Worm (Caenorhabditis elegans) whole organism, L1 larva: ENCODE measurements around the gene his-59.

Experiments
- ama-1 ChIP-seq: fragments of 150-350 bp; optimal IDR thresholded peaks from 2 replicates; lab custom pipeline; 2014
- nhr-12 ChIP-seq: sonication (generic microtip); optimal IDR thresholded peaks from 2 replicates; lab custom pipeline; 2017; ENCODE audit warnings: missing biosample characterization, missing genetic modification characterization

DNA sequence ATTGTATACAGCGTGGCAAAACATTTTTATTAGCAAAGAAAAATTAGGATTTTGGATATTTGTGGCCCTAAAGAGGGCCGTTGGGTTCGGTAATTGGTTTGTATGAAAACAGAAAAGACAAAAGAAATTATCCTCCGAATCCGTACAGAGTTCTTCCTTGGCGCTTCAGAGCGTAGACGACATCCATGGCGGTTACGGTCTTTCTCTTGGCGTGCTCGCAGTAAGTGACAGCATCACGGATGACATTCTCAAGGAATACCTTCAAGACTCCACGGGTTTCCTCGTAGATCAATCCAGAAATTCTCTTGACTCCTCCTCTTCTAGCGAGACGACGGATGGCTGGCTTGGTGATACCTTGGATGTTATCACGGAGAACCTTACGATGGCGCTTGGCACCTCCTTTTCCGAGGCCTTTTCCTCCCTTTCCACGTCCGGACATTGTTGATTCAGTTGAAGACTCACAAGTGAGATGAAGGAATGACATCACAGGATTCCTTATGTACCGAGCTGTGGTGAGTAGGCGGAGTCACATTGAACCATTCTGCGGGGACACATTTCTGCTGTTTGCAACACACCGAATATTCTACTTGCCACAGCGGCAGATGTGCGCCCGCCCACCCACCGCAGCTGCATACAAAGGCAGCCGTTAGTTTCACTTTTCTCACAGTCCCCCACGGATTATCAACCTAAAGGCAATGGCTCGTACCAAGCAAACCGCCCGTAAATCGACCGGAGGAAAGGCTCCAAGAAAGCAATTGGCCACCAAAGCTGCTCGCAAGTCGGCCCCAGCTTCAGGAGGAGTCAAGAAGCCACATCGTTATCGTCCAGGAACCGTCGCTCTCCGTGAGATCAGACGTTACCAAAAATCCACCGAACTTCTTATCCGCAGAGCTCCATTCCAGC is at the start of gene his-59, which contains the start of gene his-60:
- TF ChIP-seq nhr-12 (tag; lab: Kevin White, UChicago) (no peak), ama-1 (lab: Kevin White, UChicago) (no peak)
